Worm (Caenorhabditis elegans) whole organism, young adult: ENCODE results near the gene F14H8.5.

Experiments used
- B0336.3 ChIP-seq: fragments of 200-800 bp; sonication (Bioruptor generic); IDR thresholded peaks from 2 replicates; pipeline ENCODE4 v1.3.6; 2022; ENCODE audit warnings: missing genetic modification characterization, missing compliant biosample characterization
- D2030.7 ChIP-seq: fragments of 200-800 bp; sonication (Bioruptor generic); IDR thresholded peaks from 2 replicates; pipeline ENCODE4 v1.3.6; 2022; ENCODE audit warnings: missing genetic modification reagents, missing genetic modification characterization, missing compliant biosample characterization
- F22D6.2 ChIP-seq: sonication (generic microtip); optimal IDR thresholded peaks from 2 replicates; lab custom pipeline; 2016; ENCODE audit warnings: mild to moderate bottlenecking, missing genetic modification characterization, missing compliant biosample characterization
- F37B4.10 ChIP-seq: fragments of 200-800 bp; sonication (Bioruptor generic); IDR thresholded peaks from 2 replicates; pipeline ENCODE4 v1.3.6; 2022; ENCODE audit warnings: missing genetic modification characterization, missing compliant biosample characterization
- F55B11.4 ChIP-seq: sonication (generic microtip); optimal IDR thresholded peaks from 2 replicates; lab custom pipeline; 2016; ENCODE audit warnings: missing compliant biosample characterization, missing genetic modification characterization, borderline replicate concordance; ENCODE audit not compliant: insufficient read depth
- K11D2.4 ChIP-seq: fragments of 200-800 bp; sonication (Bioruptor generic); IDR thresholded peaks from 2 replicates; pipeline ENCODE4 v1.3.6; 2022; ENCODE audit warnings: missing genetic modification reagents, missing genetic modification characterization, missing compliant biosample characterization
- K12H6.12 ChIP-seq: fragments of 200-800 bp; sonication (Bioruptor generic); optimal IDR thresholded peaks from 2 replicates; lab custom pipeline; 2018; ENCODE audit warnings: mild to moderate bottlenecking, missing genetic modification characterization, missing compliant biosample characterization
- Y53G8AR.9 ChIP-seq: fragments of 200-800 bp; sonication (Bioruptor generic); conservative IDR thresholded peaks from 2 replicates; pipeline ENCODE4 v1.3.6; 2022; ENCODE audit warnings: missing genetic modification reagents, missing genetic modification characterization, missing compliant biosample characterization
- Y56A3A.18 ChIP-seq: fragments of 200-800 bp; sonication (Bioruptor generic); IDR thresholded peaks from 2 replicates; pipeline ENCODE4 v1.3.6; 2022; ENCODE audit warnings: missing genetic modification reagents, missing genetic modification characterization, missing compliant biosample characterization
- Y67H2A.10 ChIP-seq: fragments of 200-800 bp; sonication (Bioruptor generic); conservative IDR thresholded peaks from 2 replicates; pipeline ENCODE4 v1.3.6; 2022; ENCODE audit warnings: missing genetic modification reagents, missing genetic modification characterization, missing compliant biosample characterization
- akir-1 ChIP-seq: fragments of 200-800 bp; sonication (Bioruptor generic); optimal IDR thresholded peaks from 2 replicates; lab custom pipeline; 2018; ENCODE audit warnings: mild to moderate bottlenecking, missing genetic modification characterization, moderate library complexity, missing compliant biosample characterization
- ama-1 ChIP-seq, 3 experiments: fragments of 150-350 bp in 1 of 3; sonication (generic microtip) in 2 of 3; optimal IDR thresholded peaks; 2 replicates each; lab custom pipeline; 2014 to 2018; ENCODE audit warnings: missing biosample characterization in 2 of 3, missing genetic modification characterization in 2 of 3, missing genetic modification reagents in 2 of 3
- aptf-3 ChIP-seq: fragments of 200-800 bp; sonication (Bioruptor generic); IDR thresholded peaks from 2 replicates; pipeline ENCODE4 v1.3.6; 2022; ENCODE audit warnings: missing genetic modification characterization, missing compliant biosample characterization
- attf-5 ChIP-seq: fragments of 200-800 bp; sonication (Bioruptor generic); optimal IDR thresholded peaks from 2 replicates; lab custom pipeline; 2018; ENCODE audit warnings: mild to moderate bottlenecking, missing genetic modification characterization, missing compliant biosample characterization
- cebp-1 ChIP-seq, 2 experiments: fragments of 200-800 bp in 1 of 2; sonication (Bioruptor generic) in 1 of 2; sonication (generic microtip) in 1 of 2; IDR thresholded peaks in 1 of 2; optimal IDR thresholded peaks in 1 of 2; 2 replicates each; pipeline versions ENCODE4 v1.3.6 to Lab custom; 2017 to 2022; ENCODE audit warnings: missing compliant biosample characterization in 2 of 2, missing genetic modification characterization in 2 of 2, mild to moderate bottlenecking in 1 of 2, missing genetic modification reagents in 1 of 2, moderate library complexity in 1 of 2
- ceh-27 ChIP-seq: fragments of 200-800 bp; sonication (Bioruptor generic); optimal IDR thresholded peaks from 2 replicates; lab custom pipeline; 2018; ENCODE audit warnings: mild to moderate bottlenecking, missing genetic modification characterization, moderate library complexity, missing compliant biosample characterization
- ceh-58 ChIP-seq: fragments of 200-800 bp; sonication (Bioruptor generic); IDR thresholded peaks from 2 replicates; pipeline ENCODE4 v1.3.6; 2022; ENCODE audit warnings: missing genetic modification characterization, missing compliant biosample characterization
- egl-44 ChIP-seq: fragments of 200-800 bp; sonication (Bioruptor generic); IDR thresholded peaks from 2 replicates; pipeline ENCODE4 v1.3.6; 2022; ENCODE audit warnings: missing genetic modification reagents, missing genetic modification characterization, missing compliant biosample characterization
- egrh-3 ChIP-seq: fragments of 200-800 bp; sonication (Bioruptor generic); IDR thresholded peaks from 2 replicates; pipeline ENCODE4 v1.3.6; 2022; ENCODE audit warnings: missing genetic modification reagents, missing genetic modification characterization, missing compliant biosample characterization
- hlh-26 ChIP-seq: fragments of 200-800 bp; sonication (Bioruptor generic); conservative IDR thresholded peaks from 2 replicates; pipeline ENCODE4 v1.3.6; 2022; ENCODE audit warnings: missing genetic modification reagents, missing genetic modification characterization, missing compliant biosample characterization
- hmg-1.2 ChIP-seq: fragments of 200-800 bp; sonication (Bioruptor generic); IDR thresholded peaks from 2 replicates; pipeline ENCODE4 v1.3.6; 2022; ENCODE audit warnings: missing genetic modification reagents, missing genetic modification characterization, missing compliant biosample characterization
- lin-35 ChIP-seq, 3 experiments: fragments of 150-350 bp in 2 of 3; sonication (generic microtip) in 1 of 3; optimal IDR thresholded peaks; 2 replicates each; lab custom pipeline; 2014 to 2018; ENCODE audit warnings: missing biosample characterization in 3 of 3, missing genetic modification characterization in 3 of 3, missing genetic modification reagents in 3 of 3
- lin-40 ChIP-seq: sonication (generic microtip); optimal IDR thresholded peaks from 2 replicates; lab custom pipeline; 2016; ENCODE audit warnings: missing genetic modification characterization, mild to moderate bottlenecking, missing compliant biosample characterization, missing genotype, missing genetic modification reagents
- lir-1 ChIP-seq: fragments of 200-800 bp; sonication (Bioruptor generic); conservative IDR thresholded peaks from 2 replicates; pipeline ENCODE4 v1.3.6; 2022; ENCODE audit warnings: missing genetic modification reagents, missing genetic modification characterization, missing compliant biosample characterization
- lsl-1 ChIP-seq: fragments of 200-800 bp; sonication (Bioruptor generic); optimal IDR thresholded peaks from 2 replicates; lab custom pipeline; 2018; ENCODE audit warnings: mild to moderate bottlenecking, missing genetic modification characterization, moderate library complexity, missing compliant biosample characterization
- madf-10 ChIP-seq: sonication (generic microtip); optimal IDR thresholded peaks from 2 replicates; lab custom pipeline; 2016; ENCODE audit warnings: mild to moderate bottlenecking, missing genetic modification characterization, missing compliant biosample characterization
- madf-8 ChIP-seq: fragments of 200-800 bp; sonication (Bioruptor generic); conservative IDR thresholded peaks from 2 replicates; pipeline ENCODE4 v1.3.6; 2022; ENCODE audit warnings: missing genetic modification reagents, missing genetic modification characterization, missing compliant biosample characterization
- mcd-1 ChIP-seq: fragments of 200-800 bp; sonication (Bioruptor generic); IDR thresholded peaks from 2 replicates; pipeline ENCODE4 v1.3.6; 2022; ENCODE audit warnings: missing genetic modification reagents, missing genetic modification characterization, missing compliant biosample characterization
- mxl-1 ChIP-seq: sonication (generic microtip); optimal IDR thresholded peaks from 2 replicates; lab custom pipeline; 2016; ENCODE audit warnings: missing genetic modification characterization, missing compliant biosample characterization
- nfya-1 ChIP-seq: sonication (generic microtip); optimal IDR thresholded peaks from 2 replicates; lab custom pipeline; 2017; ENCODE audit warnings: antibody characterized with exemption, missing compliant biosample characterization, missing genetic modification characterization, borderline replicate concordance; ENCODE audit not compliant: insufficient read depth
- nhr-80 ChIP-seq: sonication (generic microtip); optimal IDR thresholded peaks from 2 replicates; lab custom pipeline; 2016; ENCODE audit warnings: missing genetic modification characterization, missing compliant biosample characterization
- snpc-3.4 ChIP-seq: sonication (generic microtip); optimal IDR thresholded peaks from 2 replicates; lab custom pipeline; 2017; ENCODE audit warnings: missing genetic modification characterization, mild to moderate bottlenecking, missing compliant biosample characterization, antibody characterized with exemption, moderate library complexity, missing genotype, missing genetic modification reagents
- snpc-4 ChIP-seq, 5 experiments: fragments of 150-350 bp in 1 of 5; sonication (generic microtip) in 4 of 5; optimal IDR thresholded peaks; 2 replicates each; lab custom pipeline; 2014 to 2018; ENCODE audit warnings: missing genetic modification characterization in 5 of 5, missing biosample characterization in 3 of 5, antibody characterized with exemption in 2 of 5, mild to moderate bottlenecking in 2 of 5, missing compliant biosample characterization in 2 of 5, missing genotype in 2 of 5, moderate library complexity in 2 of 5, missing genetic modification reagents in 1 of 5
- tbp1 ChIP-seq: fragments of 200-800 bp; sonication (Bioruptor generic); optimal IDR thresholded peaks from 2 replicates; lab custom pipeline; 2018; ENCODE audit warnings: mild to moderate bottlenecking, missing genetic modification characterization, missing compliant biosample characterization
- tbx-9 ChIP-seq: sonication (generic microtip); optimal IDR thresholded peaks from 2 replicates; lab custom pipeline; 2016; ENCODE audit warnings: borderline replicate concordance, missing genetic modification characterization, inconsistent platforms, missing compliant biosample characterization
- tlf-1 ChIP-seq: fragments of 200-800 bp; sonication (Bioruptor generic); optimal IDR thresholded peaks from 2 replicates; lab custom pipeline; 2018; ENCODE audit warnings: mild to moderate bottlenecking, missing genetic modification characterization, missing compliant biosample characterization
- zfh-2 ChIP-seq: fragments of 200-800 bp; sonication (Bioruptor generic); conservative IDR thresholded peaks from 2 replicates; pipeline ENCODE4 v1.3.6; 2022; ENCODE audit warnings: missing genetic modification reagents, missing genetic modification characterization, missing compliant biosample characterization
- ztf-18 ChIP-seq: sonication (generic microtip); optimal IDR thresholded peaks from 2 replicates; lab custom pipeline; 2016; ENCODE audit warnings: missing genotype, mild to moderate bottlenecking, missing genetic modification characterization, missing compliant biosample characterization

The F14H8.5 gene

ce11 chrV:15069435-15069985 lies 48.7 kb downstream of the F14H8.5 start:
- no peak for TF ChIP-seq akir-1 (GFP tag; lab: Kevin White, UChicago)
- peak; percentile 42; the same call in 1 of the 2 replicates for TF ChIP-seq D2030.7
- TF ChIP-seq tbx-9 (tag; lab: Kevin White, UChicago) = no peak
- TF ChIP-seq F55B11.4 (tag; lab: Kevin White, UChicago) = no peak
- TF ChIP-seq nfya-1 (tag; lab: Kevin White, UChicago) = no peak
- peak; percentile 62 for TF ChIP-seq lsl-1 (GFP tag; lab: Kevin White, UChicago)
- no peak for TF ChIP-seq mxl-1 (tag; lab: Kevin White, UChicago)
- TF ChIP-seq, all 124 proteins: peak for 2

ce11 chrV:15071015-15071810 lies 50.4 kb downstream of the F14H8.5 start, which contains the start of gene unc-76:
Gene unc-76, plus strand, starts transcription at chrV:15071760.
- no peak for TF ChIP-seq F37B4.10
- peak; percentile 51 for TF ChIP-seq mcd-1 (GFP tag; lab: Robert Waterston, UW)
- TF ChIP-seq attf-5 = peak; percentile 38
- TF ChIP-seq hmg-1.2 (GFP tag; lab: Robert Waterston, UW) = peak; percentile 69
- TF ChIP-seq tlf-1 = no peak
- 0 out of 2 replicates have a peak, but pooled peaks have one; percentile 15 for TF ChIP-seq egrh-3 (GFP tag; lab: Robert Waterston, UW)
- peak; percentile 53; the same call in 1 of the 2 replicates for TF ChIP-seq zfh-2 (GFP tag; lab: Robert Waterston, UW)
- TF ChIP-seq egl-44 (GFP tag; lab: Robert Waterston, UW) = no peak
- no peak for TF ChIP-seq lin-35 (GFP tag; optimal IDR thresholded peaks at IDR 0.05; lab: Kevin White, UChicago)
- TF ChIP-seq snpc-4 (GFP tag; optimal IDR thresholded peaks at IDR 0.05; lab: Kevin White, UChicago) = no peak
- peak in 2 of 4 experiments; percentile 34 to 55 for TF ChIP-seq snpc-4 (tag; optimal IDR thresholded peaks at IDR 0.05; lab: Kevin White, UChicago)
- TF ChIP-seq D2030.7 = no peak
- no peak for TF ChIP-seq madf-8 (GFP tag; lab: Robert Waterston, UW)
- TF ChIP-seq lir-1 = no peak
- TF ChIP-seq ceh-58 (GFP tag; lab: Robert Waterston, UW) = no peak
- TF ChIP-seq K12H6.12 (tag; lab: Kevin White, UChicago) = peak; percentile 89
- no peak for TF ChIP-seq Y56A3A.18
- TF ChIP-seq ztf-18 (tag; lab: Kevin White, UChicago) = peak; percentile 29
- TF ChIP-seq K11D2.4 (GFP tag; lab: Robert Waterston, UW) = peak; percentile 56; the same call in 1 of the 2 replicates
- TF ChIP-seq akir-1 (GFP tag; lab: Kevin White, UChicago) = no peak
- no peak for TF ChIP-seq hlh-26 (GFP tag; lab: Robert Waterston, UW)
- no peak for TF ChIP-seq Y67H2A.10
- no peak for TF ChIP-seq nhr-80
- peak; percentile 13 for TF ChIP-seq ceh-27 (GFP tag; lab: Kevin White, UChicago)
- no peak for TF ChIP-seq Y53G8AR.9
- peak; percentile 10 for TF ChIP-seq tbp1 (GFP tag; lab: Kevin White, UChicago)
- no peak for TF ChIP-seq ama-1 (optimal IDR thresholded peaks at IDR 0.05; lab: Kevin White, UChicago)
- TF ChIP-seq ama-1 (GFP tag; optimal IDR thresholded peaks at IDR 0.05; lab: Kevin White, UChicago) = no peak
- TF ChIP-seq snpc-3.4 = no peak
- no peak for TF ChIP-seq cebp-1 (GFP tag; IDR thresholded peaks at IDR 0.05; lab: Robert Waterston, UW)
- peak; percentile 67 for TF ChIP-seq cebp-1 (tag; optimal IDR thresholded peaks at IDR 0.05; lab: Kevin White, UChicago)
- peak; percentile 76 for TF ChIP-seq lin-40 (tag; lab: Kevin White, UChicago)
- TF ChIP-seq B0336.3 (GFP tag; lab: Robert Waterston, UW) = peak; percentile 39; the same call in 1 of the 2 replicates
- TF ChIP-seq madf-10 = peak; percentile 20
- TF ChIP-seq aptf-3 (GFP tag; lab: Robert Waterston, UW) = no peak
- TF ChIP-seq F22D6.2 (tag; lab: Kevin White, UChicago) = no peak
